Fruit fly (Drosophila melanogaster): Measurements from ENCODE around the gene CG6276.

The CG6276 gene

DNA sequence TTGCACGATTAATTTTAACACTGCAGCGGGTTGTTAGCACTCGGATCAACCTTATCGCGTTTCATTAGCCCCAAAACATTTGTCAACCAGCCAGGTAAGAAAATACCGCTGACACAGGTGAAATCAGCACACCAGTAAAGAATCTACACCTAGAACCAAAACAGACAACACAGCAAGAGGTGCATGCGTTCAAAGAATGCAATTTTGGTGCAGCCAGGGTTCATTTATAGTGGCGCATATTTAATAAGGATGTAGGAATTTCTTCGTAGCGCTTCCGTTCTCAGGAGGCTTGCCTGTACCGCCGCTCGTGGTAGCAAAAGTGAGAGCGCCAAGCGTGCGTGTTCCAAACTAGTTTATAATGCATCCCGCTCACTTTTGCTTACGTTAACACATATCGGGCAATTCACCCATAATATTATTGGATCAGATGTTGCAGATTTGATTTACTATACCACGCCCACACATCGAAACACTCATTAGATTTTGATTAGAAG, 22.6 kb upstream of the CG6276 start (continued):
- TF ChIP-seq Drgx (GFP tag; IDR thresholded peaks at IDR 0.05) (peak; percentile 64), row (GFP tag; IDR thresholded peaks at IDR 0.05) (peak; percentile 12; the same call in 1 of the 3 replicates), Sox102F (GFP tag; optimal IDR thresholded peaks at IDR 0.05) (no peak), CG34376 (GFP tag; optimal IDR thresholded peaks at IDR 0.05) (no peak), Hr3 (GFP tag; optimal IDR thresholded peaks at IDR 0.05) (no peak), CG11093 (GFP tag; IDR thresholded peaks at IDR 0.05) (0 out of 3 replicates have a peak, but pooled peaks have one; percentile 9), Blimp-1 (GFP tag; optimal IDR thresholded peaks at IDR 0.05) (peak; percentile 63), CG31388 (GFP tag; optimal IDR thresholded peaks at IDR 0.05) (no peak), CG15601 (tag; optimal IDR thresholded peaks at IDR 0.05) (no peak), yki (optimal IDR thresholded peaks at IDR 0.05) (no peak), Gsc (GFP tag; IDR thresholded peaks at IDR 0.05) (no peak), CG3065 (GFP tag; optimal IDR thresholded peaks at IDR 0.05) (no peak), shn (GFP tag; optimal IDR thresholded peaks at IDR 0.05) (no peak), CG4328 (GFP tag; optimal IDR thresholded peaks at IDR 0.05) (no peak), kni (GFP tag; optimal IDR thresholded peaks at IDR 0.05) (no peak), CG10543 (GFP tag; optimal IDR thresholded peaks at IDR 0.05) (no peak), slbo (GFP tag; IDR thresholded peaks at IDR 0.05) (peak; percentile 42; the same call in 1 of the 2 replicates), tna (GFP tag; IDR thresholded peaks at IDR 0.05; ENCODE audit: partially characterized antibody) (no peak), ap (GFP tag; IDR thresholded peaks at IDR 0.05) (no peak), gro (GFP tag; optimal IDR thresholded peaks at IDR 0.05) (no peak), CG10321 (GFP tag; IDR thresholded peaks at IDR 0.05) (no peak), Pdp1 (GFP tag; optimal IDR thresholded peaks at IDR 0.05) (peak in 1 of 2 experiments; percentile 4), mirr (GFP tag; optimal IDR thresholded peaks at IDR 0.05) (no peak), CG6813 (GFP tag; optimal IDR thresholded peaks at IDR 0.05) (no peak), hkb (optimal IDR thresholded peaks at IDR 0.05) (no peak), hkb (GFP tag; IDR thresholded peaks at IDR 0.05) (0 out of 2 replicates have a peak, but pooled peaks have one; percentile 23), E2f2 (GFP tag; IDR thresholded peaks at IDR 0.05) (peak; percentile 30; the same call in 1 of the 2 replicates), Rfx (GFP tag; IDR thresholded peaks at IDR 0.05) (peak; percentile 25; the same call in 1 of the 2 replicates), Ssrp (tag; optimal IDR thresholded peaks at IDR 0.05) (no peak), Gug (GFP tag; IDR thresholded peaks at IDR 0.05) (peak; percentile 9; the same call in 2 of the 4 replicates), Mad (GFP tag; optimal IDR thresholded peaks at IDR 0.05) (no peak), CG15073 (GFP tag; optimal IDR thresholded peaks at IDR 0.05) (no peak), CG16815 (GFP tag; optimal IDR thresholded peaks at IDR 0.05) (no peak), CG10654 (GFP tag; optimal IDR thresholded peaks at IDR 0.05) (no peak), CG2120 (GFP tag; optimal IDR thresholded peaks at IDR 0.05) (no peak), Dp (GFP tag; optimal IDR thresholded peaks at IDR 0.05) (no peak), zen (tag; optimal IDR thresholded peaks at IDR 0.05) (no peak), CG16813 (GFP tag; IDR thresholded peaks at IDR 0.05; ENCODE audit: partially characterized antibody) (0 out of 3 replicates have a peak, but pooled peaks have one; percentile 21), CG5953 (GFP tag; IDR thresholded peaks at IDR 0.05) (no peak), CG16863 (GFP tag; optimal IDR thresholded peaks at IDR 0.05) (no peak), CG6854 (GFP tag; optimal IDR thresholded peaks at IDR 0.05) (no peak), CG14441 (GFP tag; IDR thresholded peaks at IDR 0.05) (peak; percentile 15; the same call in 1 of the 2 replicates), gfzf (GFP tag; optimal IDR thresholded peaks at IDR 0.05) (no peak), dati (GFP tag; IDR thresholded peaks at IDR 0.05) (no peak), CG17568 (GFP tag; optimal IDR thresholded peaks at IDR 0.05) (no peak), CG4730 (GFP tag; IDR thresholded peaks at IDR 0.05) (0 out of 2 replicates have a peak, but pooled peaks have one; percentile 5), pb (GFP tag; optimal IDR thresholded peaks at IDR 0.05) (no peak), Fer2 (tag; optimal IDR thresholded peaks at IDR 0.05) (no peak), CG15696 (tag; optimal IDR thresholded peaks at IDR 0.05) (no peak), tgo (GFP tag; IDR thresholded peaks at IDR 0.05) (peak; percentile 25; the same call in 2 of the 3 replicates), repo (GFP tag; optimal IDR thresholded peaks at IDR 0.05) (no peak)

Measured in whole organism, embryonic.